Worm (Caenorhabditis elegans): ENCODE results near the gene lin-42.

DNA sequence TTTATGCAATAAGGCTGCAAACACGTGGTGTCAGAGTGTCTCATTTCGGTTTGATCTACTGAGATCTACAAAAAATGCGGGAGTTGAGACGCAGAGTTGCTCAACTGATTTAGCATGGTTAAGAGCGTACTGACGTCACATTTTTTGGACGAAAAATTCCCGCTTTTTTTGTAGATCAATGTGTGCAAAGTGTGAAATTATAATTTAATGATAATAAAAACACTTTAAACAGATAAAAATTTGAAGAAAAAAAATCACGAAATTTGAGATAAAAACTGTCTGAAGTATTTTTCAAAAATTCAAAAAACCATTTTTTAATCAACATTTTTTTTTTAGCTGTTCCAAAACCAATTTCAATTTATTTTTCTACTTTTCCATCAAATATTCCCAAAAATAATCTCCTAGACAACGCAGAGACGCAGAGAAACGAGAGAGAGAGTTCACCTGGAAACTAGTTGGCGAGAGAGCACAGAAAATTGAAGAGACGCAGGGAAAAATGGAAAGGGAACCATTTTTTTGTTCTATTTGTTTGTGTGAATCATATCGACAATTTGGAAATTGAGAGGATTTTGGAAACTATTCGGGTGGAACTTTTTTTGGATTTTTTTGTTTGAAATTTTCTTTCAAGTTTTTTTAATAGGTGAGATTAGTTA is 45.0 kb upstream of the lin-42 start:
- TF ChIP-seq npax-4 (tag; optimal IDR thresholded peaks at IDR 0.05), result no peak
- TF ChIP-seq ceh-48 (tag; optimal IDR thresholded peaks at IDR 0.05), result no peak
- TF ChIP-seq lin-11 (tag; optimal IDR thresholded peaks at IDR 0.05), result no peak
- no peak for TF ChIP-seq fkh-10 (GFP tag; optimal IDR thresholded peaks at IDR 0.05)
- no peak for TF ChIP-seq pat-9 (tag; optimal IDR thresholded peaks at IDR 0.05)
- TF ChIP-seq ets-4 (tag; optimal IDR thresholded peaks at IDR 0.05), result no peak
- TF ChIP-seq sox-2 (GFP tag; IDR thresholded peaks at IDR 0.05), result no peak
- TF ChIP-seq pag-3 (tag; optimal IDR thresholded peaks at IDR 0.05; ENCODE audit: borderline replicate concordance), result no peak
- no peak for TF ChIP-seq sox-4 (tag; optimal IDR thresholded peaks at IDR 0.05)
- TF ChIP-seq ama-1 (optimal IDR thresholded peaks at IDR 0.05), result no peak
- no peak for TF ChIP-seq elt-2 (tag; optimal IDR thresholded peaks at IDR 0.05)
- TF ChIP-seq T23F11.4 (GFP tag; optimal IDR thresholded peaks at IDR 0.05), result no peak

All from whole organism, late embryonic.